Fruit fly (Drosophila melanogaster): ENCODE measurements around the gene atk.
A peak's percentile ranks its signal among the peaks of the same experiment; 100 is the strongest.

Gene atk

dm6 chr3L:20497124-20497996 lies 32.7 kb upstream of the atk start, which contains the start of gene CG32425 (continued):
- no peak for TF ChIP-seq cad (GFP tag; optimal IDR thresholded peaks at IDR 0.05)
- no peak for TF ChIP-seq stc (GFP tag; IDR thresholded peaks at IDR 0.05)
- no peak for TF ChIP-seq Camta (GFP tag; optimal IDR thresholded peaks at IDR 0.05)
- no peak for TF ChIP-seq vfl (GFP tag; optimal IDR thresholded peaks at IDR 0.05)
- peak; percentile 37 for TF ChIP-seq Fer1 (GFP tag; optimal IDR thresholded peaks at IDR 0.05)
- TF ChIP-seq Hr3 (GFP tag; optimal IDR thresholded peaks at IDR 0.05) = no peak
- TF ChIP-seq CG17361 (GFP tag; IDR thresholded peaks at IDR 0.05) = 0 out of 3 replicates have a peak, but pooled peaks have one; percentile 21
- no peak for TF ChIP-seq Scr (GFP tag; IDR thresholded peaks at IDR 0.05; ENCODE audit: partially characterized antibody)
- TF ChIP-seq CG10321 (GFP tag; IDR thresholded peaks at IDR 0.05) = no peak
- TF ChIP-seq Hr78 (GFP tag; optimal IDR thresholded peaks at IDR 0.05) = peak in 1 of 2 experiments; percentile 63
- TF ChIP-seq CG1647 (GFP tag; optimal IDR thresholded peaks at IDR 0.05) = no peak
- TF ChIP-seq hkb (optimal IDR thresholded peaks at IDR 0.05) = no peak
- no peak for TF ChIP-seq hkb (GFP tag; IDR thresholded peaks at IDR 0.05)
- no peak for TF ChIP-seq CG14014 (GFP tag; IDR thresholded peaks at IDR 0.05)
- no peak for TF ChIP-seq CG4328 (GFP tag; optimal IDR thresholded peaks at IDR 0.05)
- TF ChIP-seq chif (GFP tag; optimal IDR thresholded peaks at IDR 0.05) = no peak
- no peak for TF ChIP-seq ab (GFP tag; optimal IDR thresholded peaks at IDR 0.05)
- no peak for TF ChIP-seq vnd (GFP tag; IDR thresholded peaks at IDR 0.05; ENCODE audit: partially characterized antibody)
- TF ChIP-seq cas (GFP tag; IDR thresholded peaks at IDR 0.05) = no peak
- no peak for TF ChIP-seq Tbp (GFP tag; optimal IDR thresholded peaks at IDR 0.05)
- no peak for TF ChIP-seq Stat92E (GFP tag; optimal IDR thresholded peaks at IDR 0.05)
- TF ChIP-seq gem (tag; optimal IDR thresholded peaks at IDR 0.05) = peak; percentile 48
- TF ChIP-seq Vsx1 (GFP tag; optimal IDR thresholded peaks at IDR 0.05) = no peak
- no peak for TF ChIP-seq CG4707 (GFP tag; optimal IDR thresholded peaks at IDR 0.05)
- TF ChIP-seq CG12744 (GFP tag; optimal IDR thresholded peaks at IDR 0.05) = no peak
- TF ChIP-seq CG13624 (GFP tag; optimal IDR thresholded peaks at IDR 0.05) = no peak
- no peak for TF ChIP-seq CG1832 (GFP tag; optimal IDR thresholded peaks at IDR 0.05)
- TF ChIP-seq esg (GFP tag; conservative IDR thresholded peaks at IDR 0.05) = no peak
- TF ChIP-seq CG4820 (GFP tag; optimal IDR thresholded peaks at IDR 0.05) = no peak
- no peak for TF ChIP-seq tap (tag; optimal IDR thresholded peaks at IDR 0.05)
- TF ChIP-seq H2.0 (GFP tag; IDR thresholded peaks at IDR 0.05) = no peak
- TF ChIP-seq corto (GFP tag; optimal IDR thresholded peaks at IDR 0.05) = no peak
- TF ChIP-seq lmd (GFP tag; IDR thresholded peaks at IDR 0.05) = no peak; the same call in 1 of the 2 replicates
- TF ChIP-seq Sox102F (GFP tag; optimal IDR thresholded peaks at IDR 0.05) = no peak
- no peak for TF ChIP-seq Doc3 (GFP tag; IDR thresholded peaks at IDR 0.05; ENCODE audit: partially characterized antibody)
- no peak for TF ChIP-seq CG10462 (GFP tag; optimal IDR thresholded peaks at IDR 0.05)
- TF ChIP-seq CG9727 (GFP tag; optimal IDR thresholded peaks at IDR 0.05) = no peak
- 0 out of 2 replicates have a peak, but pooled peaks have one; percentile 27 for TF ChIP-seq onecut (GFP tag; IDR thresholded peaks at IDR 0.05)
- TF ChIP-seq maf-S (GFP tag; optimal IDR thresholded peaks at IDR 0.05) = no peak
- TF ChIP-seq ftz-f1 (GFP tag; optimal IDR thresholded peaks at IDR 0.05) = no peak
- no peak for TF ChIP-seq Poxn (GFP tag; IDR thresholded peaks at IDR 0.05)
- TF ChIP-seq CG8290 (GFP tag; optimal IDR thresholded peaks at IDR 0.05) = no peak
- TF ChIP-seq CG8290 (tag; optimal IDR thresholded peaks at IDR 0.05) = peak in 1 of 2 experiments; percentile 1
- TF ChIP-seq CG17385 (GFP tag; optimal IDR thresholded peaks at IDR 0.05) = peak; percentile 75
- TF ChIP-seq run (tag; optimal IDR thresholded peaks at IDR 0.05) = no peak
- TF ChIP-seq odd (GFP tag; optimal IDR thresholded peaks at IDR 0.05) = no peak
- TF ChIP-seq Dip2 (GFP tag; IDR thresholded peaks at IDR 0.05) = no peak
- no peak for TF ChIP-seq bcd (GFP tag; optimal IDR thresholded peaks at IDR 0.05)
- no peak for TF ChIP-seq CG4282 (GFP tag; optimal IDR thresholded peaks at IDR 0.05)
- no peak for TF ChIP-seq CG8089 (GFP tag; optimal IDR thresholded peaks at IDR 0.05)
